Worm (Caenorhabditis elegans) whole organism, L3 larva: ENCODE results near the gene F44D12.8.

Experiments
- R02D3.7 ChIP-seq: fragments of 150-350 bp; optimal IDR thresholded peaks from 2 replicates; lab custom pipeline; 2014; ENCODE audit warnings: missing biosample characterization, missing genetic modification characterization
- ama-1 ChIP-seq: fragments of 150-350 bp; optimal IDR thresholded peaks from 2 replicates; lab custom pipeline; 2018
- ceh-28 ChIP-seq: fragments of 150-350 bp; optimal IDR thresholded peaks from 2 replicates; lab custom pipeline; 2014; ENCODE audit warnings: missing biosample characterization, missing genetic modification reagents, missing genetic modification characterization
- ceh-9 ChIP-seq: sonication (generic microtip); optimal IDR thresholded peaks from 2 replicates; lab custom pipeline; 2018; ENCODE audit warnings: missing biosample characterization, missing genetic modification characterization
- daf-12 ChIP-seq: fragments of 150-350 bp; optimal IDR thresholded peaks from 2 replicates; lab custom pipeline; 2014; ENCODE audit warnings: missing biosample characterization, missing genetic modification reagents, missing genetic modification characterization
- egl-27 ChIP-seq: sonication (generic microtip); optimal IDR thresholded peaks from 4 replicates; lab custom pipeline; 2017; ENCODE audit warnings: missing biosample characterization, missing genetic modification reagents, missing genetic modification characterization
- elt-1 ChIP-seq: fragments of 150-350 bp; optimal IDR thresholded peaks from 2 replicates; lab custom pipeline; 2014; ENCODE audit warnings: missing biosample characterization, missing genetic modification characterization
- elt-2 ChIP-seq: sonication (generic microtip); optimal IDR thresholded peaks from 2 replicates; lab custom pipeline; 2016; ENCODE audit warnings: missing genetic modification reagents, mild to moderate bottlenecking, missing genetic modification characterization, missing compliant biosample characterization
- elt-3 ChIP-seq, 3 experiments: fragments of 150-350 bp in 1 of 3; sonication (generic microtip) in 2 of 3; optimal IDR thresholded peaks; 2 replicates in 2 of 3; 4 replicates in 1 of 3; lab custom pipeline; 2014 to 2017; ENCODE audit warnings: missing biosample characterization in 3 of 3, missing genetic modification characterization in 3 of 3
- eor-1 ChIP-seq, 2 experiments: fragments of 150-350 bp; optimal IDR thresholded peaks; 2 replicates each; lab custom pipeline; 2014 to 2018; ENCODE audit warnings: missing biosample characterization in 2 of 2, missing genetic modification characterization in 2 of 2
- fkh-10 ChIP-seq: sonication (generic microtip); optimal IDR thresholded peaks from 2 replicates; lab custom pipeline; 2017; ENCODE audit warnings: missing biosample characterization, missing genetic modification reagents, missing genetic modification characterization
- fkh-2 ChIP-seq: fragments of 150-350 bp; optimal IDR thresholded peaks from 2 replicates; lab custom pipeline; 2014; ENCODE audit warnings: missing biosample characterization, missing genetic modification reagents, missing genetic modification characterization
- hmg-11 ChIP-seq: sonication (generic microtip); optimal IDR thresholded peaks from 2 replicates; lab custom pipeline; 2016; ENCODE audit warnings: missing genetic modification characterization, missing compliant biosample characterization
- jun-1 ChIP-seq: fragments of 150-350 bp; optimal IDR thresholded peaks from 2 replicates; lab custom pipeline; 2014; ENCODE audit warnings: missing biosample characterization, missing genetic modification reagents, missing genetic modification characterization
- lin-39 ChIP-seq: fragments of 150-350 bp; optimal IDR thresholded peaks from 2 replicates; lab custom pipeline; 2018; ENCODE audit warnings: missing biosample characterization, missing genetic modification reagents, missing genetic modification characterization
- lsy-12 ChIP-seq: sonication (generic microtip); optimal IDR thresholded peaks from 2 replicates; lab custom pipeline; 2016; ENCODE audit warnings: mild to moderate bottlenecking, missing genetic modification characterization, missing compliant biosample characterization
- mdl-1 ChIP-seq: fragments of 150-350 bp; optimal IDR thresholded peaks from 2 replicates; lab custom pipeline; 2014; ENCODE audit warnings: missing biosample characterization, missing genetic modification characterization
- mml-1 ChIP-seq: fragments of 150-350 bp; sonication (generic microtip); optimal IDR thresholded peaks from 3 replicates; lab custom pipeline; 2014; ENCODE audit warnings: missing biosample characterization, missing genetic modification characterization
- nfya-1 ChIP-seq: sonication (generic microtip); optimal IDR thresholded peaks from 2 replicates; lab custom pipeline; 2017; ENCODE audit warnings: missing genetic modification characterization, mild to moderate bottlenecking, missing compliant biosample characterization, antibody characterized with exemption, moderate library complexity; ENCODE audit not compliant: insufficient read depth
- nhr-23 ChIP-seq: fragments of 150-350 bp; optimal IDR thresholded peaks from 2 replicates; lab custom pipeline; 2014; ENCODE audit warnings: missing biosample characterization, missing genetic modification reagents, missing genetic modification characterization
- nhr-237 ChIP-seq: fragments of 150-350 bp; optimal IDR thresholded peaks from 2 replicates; lab custom pipeline; 2014; ENCODE audit warnings: missing biosample characterization, missing genetic modification characterization
- nhr-25 ChIP-seq: sonication (generic microtip); optimal IDR thresholded peaks from 2 replicates; lab custom pipeline; 2017; ENCODE audit warnings: missing biosample characterization, missing genetic modification characterization
- nhr-28 ChIP-seq: fragments of 150-350 bp; optimal IDR thresholded peaks from 2 replicates; lab custom pipeline; 2014; ENCODE audit warnings: missing biosample characterization, missing genetic modification characterization
- nhr-43 ChIP-seq: sonication (generic microtip); optimal IDR thresholded peaks from 2 replicates; lab custom pipeline; 2016; ENCODE audit warnings: mild to moderate bottlenecking, missing genetic modification characterization, missing compliant biosample characterization; ENCODE audit not compliant: poor library complexity, severe bottlenecking
- nhr-77 ChIP-seq: fragments of 150-350 bp; optimal IDR thresholded peaks from 2 replicates; lab custom pipeline; 2014; ENCODE audit warnings: missing biosample characterization, missing genetic modification characterization
- pha-4 ChIP-seq: fragments of 150-350 bp; optimal IDR thresholded peaks from 2 replicates; lab custom pipeline; 2014; ENCODE audit warnings: missing biosample characterization, missing genetic modification reagents, missing genetic modification characterization
- pqm-1 ChIP-seq: fragments of 150-350 bp; optimal IDR thresholded peaks from 2 replicates; lab custom pipeline; 2017; ENCODE audit warnings: missing biosample characterization, missing genetic modification characterization, inconsistent platforms
- sea-2 ChIP-seq: fragments of 150-350 bp; sonication (generic microtip); optimal IDR thresholded peaks from 4 replicates; lab custom pipeline; 2014; ENCODE audit warnings: missing biosample characterization, missing genetic modification reagents, missing genetic modification characterization
- skn-1 ChIP-seq: fragments of 150-350 bp; optimal IDR thresholded peaks from 2 replicates; lab custom pipeline; 2014; ENCODE audit warnings: missing biosample characterization, missing genetic modification characterization
- tbx-2 ChIP-seq: sonication (generic microtip); optimal IDR thresholded peaks from 2 replicates; lab custom pipeline; 2016; ENCODE audit warnings: mild to moderate bottlenecking, missing genetic modification characterization, missing compliant biosample characterization
- unc-39 ChIP-seq: sonication (generic microtip); optimal IDR thresholded peaks from 4 replicates; lab custom pipeline; 2017; ENCODE audit warnings: missing biosample characterization, missing genetic modification characterization
- zag-1 ChIP-seq: fragments of 150-350 bp; optimal IDR thresholded peaks from 2 replicates; lab custom pipeline; 2014; ENCODE audit warnings: missing biosample characterization, missing genetic modification characterization
- ztf-11 ChIP-seq: fragments of 150-350 bp; optimal IDR thresholded peaks from 2 replicates; lab custom pipeline; 2014; ENCODE audit warnings: missing biosample characterization, missing genetic modification characterization
- ztf-4 ChIP-seq: fragments of 150-350 bp; optimal IDR thresholded peaks from 2 replicates; lab custom pipeline; 2014; ENCODE audit warnings: missing biosample characterization, missing genetic modification characterization

F44D12.8 gene

DNA sequence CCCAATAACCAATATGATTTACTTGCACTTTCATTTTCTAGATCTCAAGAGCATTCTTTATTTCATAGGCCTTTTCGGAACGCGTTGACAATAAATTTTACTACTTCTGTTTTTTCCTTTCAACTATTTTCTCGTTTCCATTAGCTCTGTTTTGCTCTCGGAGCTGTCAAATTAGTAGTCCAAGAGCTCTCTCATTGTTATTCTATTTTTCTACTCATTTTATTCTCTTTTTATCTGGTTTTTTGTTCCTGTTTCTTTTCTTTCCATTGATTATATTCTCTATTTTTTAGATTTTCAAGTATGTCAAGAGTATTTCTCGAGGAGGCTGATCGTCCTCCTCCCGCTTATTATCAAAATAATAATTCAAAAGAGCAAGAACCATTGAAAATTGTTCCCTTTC, 24.0 kb downstream of the F44D12.8 start, which contains the start of gene T04B2.3:
T04B2.3 (plus strand) TSS at position 301 of the 400 bp plus-strand sequence.
- TF ChIP-seq lin-39 (no peak), nhr-28 (tag; lab: Kevin White, UChicago) (no peak), nhr-43 (no peak), fkh-2 (no peak), pqm-1 (no peak), zag-1 (tag; lab: Kevin White, UChicago) (no peak), egl-27 (tag; lab: Kevin White, UChicago) (no peak), nhr-237 (no peak), nhr-25 (tag; lab: Kevin White, UChicago) (no peak), ztf-11 (tag; lab: Kevin White, UChicago) (no peak), sea-2 (GFP tag; lab: Kevin White, UChicago) (no peak), ceh-9 (tag; lab: Kevin White, UChicago) (no peak)

DNA sequence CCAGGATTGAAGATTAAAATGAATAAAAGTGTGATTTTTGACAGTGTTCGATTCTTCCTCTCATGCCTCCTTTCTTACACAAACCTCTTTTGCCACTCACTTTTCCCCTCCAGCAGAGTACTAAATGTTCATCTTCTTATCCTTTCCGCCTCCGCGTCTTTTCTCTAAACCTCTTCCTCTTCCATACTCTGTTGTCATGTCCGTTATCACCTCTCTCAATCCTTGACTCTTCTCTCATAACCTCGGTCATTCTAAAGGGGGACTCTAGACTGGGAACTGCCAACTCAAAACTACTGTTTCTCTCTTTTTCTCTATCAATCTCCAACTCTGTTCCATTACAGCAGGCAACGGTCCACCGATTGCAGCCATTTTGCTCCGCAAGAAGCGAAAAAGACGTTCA, 25.2 kb downstream of the F44D12.8 start:
- no peak for TF ChIP-seq lsy-12
- no peak for TF ChIP-seq ceh-28 (tag; lab: Kevin White, UChicago)
- no peak for TF ChIP-seq ztf-4 (tag; lab: Kevin White, UChicago)
- TF ChIP-seq ama-1 (lab: Kevin White, UChicago) = no peak

DNA sequence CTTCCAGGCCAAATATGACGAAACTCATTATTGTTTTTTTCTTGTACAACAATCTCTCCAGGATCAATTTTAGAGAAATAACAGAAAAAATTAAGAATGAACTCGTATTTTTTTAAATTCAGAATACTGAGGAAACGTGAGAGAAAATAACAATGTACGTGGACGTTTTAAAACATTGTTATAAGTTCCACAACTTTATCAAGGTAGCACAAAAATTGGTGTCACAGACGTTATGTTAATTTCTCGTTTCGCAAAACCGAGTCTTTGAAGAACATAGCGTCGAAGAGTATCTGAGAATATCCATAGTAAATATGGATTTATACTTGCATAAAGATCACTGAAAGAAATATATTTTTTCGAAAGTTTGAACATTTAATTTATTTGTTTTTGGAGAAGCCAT, 28.0 kb downstream of the F44D12.8 start, which contains the start of gene T04B2.8:
T04B2.8 (minus strand) TSS at position 101 of the 400 bp plus-strand sequence.
- no peak for TF ChIP-seq skn-1
- TF ChIP-seq eor-1 (tag; optimal IDR thresholded peaks at IDR 0.05; lab: Kevin White, UChicago) = no peak
- no peak for TF ChIP-seq daf-12 (tag; lab: Kevin White, UChicago)
- TF ChIP-seq nhr-77 = no peak

DNA sequence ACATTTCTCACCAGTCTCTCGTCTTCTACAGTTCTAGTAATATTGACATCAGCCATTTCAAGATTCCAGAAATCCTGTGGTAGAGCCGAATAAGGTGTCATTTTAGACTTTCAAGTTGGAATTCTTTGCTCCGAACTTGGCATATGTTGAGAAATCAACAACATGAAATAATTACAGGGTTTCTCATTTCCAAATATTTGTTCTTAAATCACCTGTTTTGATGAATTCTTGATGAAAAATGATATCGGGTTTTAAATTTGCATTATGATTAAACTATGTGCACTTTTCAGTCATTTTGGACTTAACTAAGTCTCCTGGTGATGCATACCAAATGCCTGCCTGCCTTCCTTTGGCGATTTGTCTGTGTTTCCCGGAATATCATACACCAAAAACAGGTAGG, 30.5 kb downstream of the F44D12.8 start, which contains the start of gene srv-12:
srv-12 (minus strand) TSS at position 101 of the 400 bp plus-strand sequence.
- TF ChIP-seq elt-3 (tag; optimal IDR thresholded peaks at IDR 0.05; lab: Kevin White, UChicago) (no peak), ztf-11 (tag; lab: Kevin White, UChicago) (no peak), elt-2 (tag; lab: Kevin White, UChicago) (no peak), elt-1 (tag; lab: Kevin White, UChicago) (no peak), jun-1 (tag; lab: Kevin White, UChicago) (no peak), egl-27 (tag; lab: Kevin White, UChicago) (no peak), mdl-1 (tag; lab: Kevin White, UChicago) (no peak), lin-39 (no peak), nhr-23 (tag; lab: Kevin White, UChicago) (no peak)

DNA sequence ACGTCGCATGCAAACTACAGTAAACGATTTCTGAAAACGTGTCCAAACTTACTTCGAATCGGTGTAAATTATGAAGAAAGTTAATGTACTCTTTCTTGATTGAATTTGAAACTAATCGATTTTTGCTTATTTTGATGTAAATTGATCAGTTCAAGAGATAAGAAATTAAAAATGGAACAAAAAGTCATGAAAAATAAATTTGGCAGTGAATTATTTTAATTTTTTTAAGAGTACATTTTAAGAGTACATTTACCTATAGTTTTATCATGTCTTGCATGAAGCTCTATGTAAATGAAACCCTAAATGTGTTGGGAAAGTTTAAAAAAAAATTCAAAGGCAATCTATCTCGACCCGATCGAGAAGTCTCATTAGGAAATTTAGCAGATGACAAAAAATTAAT, 33.0 kb downstream of the F44D12.8 start, which contains the start of gene T04B2.7:
T04B2.7 (minus strand) TSS at position 101 of the 400 bp plus-strand sequence.
- TF ChIP-seq egl-27 (tag; lab: Kevin White, UChicago) (no peak), zag-1 (tag; lab: Kevin White, UChicago) (no peak), fkh-10 (GFP tag; lab: Kevin White, UChicago) (no peak), nhr-25 (tag; lab: Kevin White, UChicago) (no peak), pha-4 (tag; lab: Kevin White, UChicago) (no peak), nhr-77 (no peak), elt-1 (tag; lab: Kevin White, UChicago) (no peak), eor-1 (tag; optimal IDR thresholded peaks at IDR 0.05; lab: Kevin White, UChicago) (no peak), hmg-11 (tag; lab: Kevin White, UChicago) (no peak), ceh-9 (tag; lab: Kevin White, UChicago) (no peak), ama-1 (lab: Kevin White, UChicago) (no peak), unc-39 (tag; lab: Kevin White, UChicago) (no peak), tbx-2 (tag; lab: Kevin White, UChicago) (no peak), nfya-1 (tag; lab: Kevin White, UChicago) (no peak), nhr-43 (no peak), R02D3.7 (tag; lab: Kevin White, UChicago) (no peak), mml-1 (no peak)
